ENCODE assay signal across 3 fruit fly cellular contexts in the genomic region with DNA sequence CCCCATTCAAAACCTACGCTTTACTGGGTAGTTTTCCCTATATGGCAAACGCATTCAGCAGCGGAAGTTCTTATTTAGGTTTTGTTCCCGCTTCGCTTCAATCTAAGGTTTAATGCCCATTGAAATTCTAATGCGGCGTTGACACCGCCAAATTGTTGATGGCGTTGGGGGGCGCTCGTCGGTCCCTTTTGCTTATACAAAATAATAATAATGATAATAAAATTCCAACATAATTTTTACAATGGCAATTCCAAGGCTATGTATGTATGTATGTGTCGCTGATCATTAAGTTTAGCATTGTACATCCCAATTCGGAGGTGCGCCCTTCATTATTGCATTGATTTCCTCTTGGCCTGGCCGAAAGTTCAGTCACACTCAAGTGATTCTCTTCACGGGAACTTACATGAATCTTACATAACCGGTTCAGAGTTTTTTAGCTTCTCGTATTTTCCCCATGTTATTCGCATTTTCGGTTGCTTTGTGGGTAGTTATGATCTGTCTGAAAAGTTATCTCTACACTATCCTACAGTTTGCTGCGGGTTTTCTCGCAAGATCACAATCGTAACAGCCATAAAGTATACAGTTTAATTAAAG.
A peak's percentile ranks its signal among the peaks of the same experiment; 100 is the strongest.
TF ChIP-seq lines count a peak whose summit lies in the region.

No protein-coding gene starts in this region.

- no peak for TF ChIP-seq CTCF in whole organism, embryonic (GFP tag; optimal IDR thresholded peaks at IDR 0.05; lab: Kevin White, UChicago)

TF ChIP-seq in whole organism, embryonic, 481 proteins besides CTCF, POLR2A, EP300 and RAD21 (continues in another document):
- no peak for TF ChIP-seq jumu (GFP tag; optimal IDR thresholded peaks at IDR 0.05; lab: Kevin White, UChicago)
- TF ChIP-seq CG17359 (tag; optimal IDR thresholded peaks at IDR 0.05; lab: Kevin White, UChicago), result no peak
- peak in 1 of 2 experiments; percentile 56 for TF ChIP-seq Pdp1 (GFP tag; optimal IDR thresholded peaks at IDR 0.05; lab: Kevin White, UChicago)
- no peak for TF ChIP-seq cg (GFP tag; optimal IDR thresholded peaks at IDR 0.05; lab: Kevin White, UChicago)
- TF ChIP-seq CG32767 (GFP tag; IDR thresholded peaks at IDR 0.05; lab: Robert Waterston, UW), result no peak
- 0 out of 4 replicates have a peak, but pooled peaks have one; percentile 74 for TF ChIP-seq chinmo (GFP tag; IDR thresholded peaks at IDR 0.05; lab: Robert Waterston, UW; ENCODE audit: partially characterized antibody)
- TF ChIP-seq CG10979 (tag; optimal IDR thresholded peaks at IDR 0.05; lab: Kevin White, UChicago), result no peak
- TF ChIP-seq bigmax (GFP tag; optimal IDR thresholded peaks at IDR 0.05; lab: Kevin White, UChicago), result no peak
- TF ChIP-seq CG17568 (GFP tag; optimal IDR thresholded peaks at IDR 0.05; lab: Kevin White, UChicago), result no peak
- TF ChIP-seq Nf-YC (tag; optimal IDR thresholded peaks at IDR 0.05; lab: Kevin White, UChicago), result no peak
- no peak for TF ChIP-seq sob (GFP tag; IDR thresholded peaks at IDR 0.05; lab: Robert Waterston, UW)
- no peak for TF ChIP-seq wdn (GFP tag; IDR thresholded peaks at IDR 0.05; lab: Robert Waterston, UW)
- no peak for TF ChIP-seq CG8924 (tag; optimal IDR thresholded peaks at IDR 0.05; lab: Kevin White, UChicago)
- no peak for TF ChIP-seq Antp (GFP tag; optimal IDR thresholded peaks at IDR 0.05; lab: Kevin White, UChicago)
- no peak for TF ChIP-seq Dbx (GFP tag; IDR thresholded peaks at IDR 0.05; lab: Robert Waterston, UW)
- TF ChIP-seq CG12155 (GFP tag; optimal IDR thresholded peaks at IDR 0.05; lab: Kevin White, UChicago), result no peak
- no peak for TF ChIP-seq CG8290 (GFP tag; optimal IDR thresholded peaks at IDR 0.05; lab: Kevin White, UChicago)
- no peak for TF ChIP-seq CG8290 (tag; optimal IDR thresholded peaks at IDR 0.05; lab: Kevin White, UChicago)
- TF ChIP-seq CG13894 (tag; optimal IDR thresholded peaks at IDR 0.05; lab: Kevin White, UChicago), result peak; percentile 70
- no peak for TF ChIP-seq Hr78 (GFP tag; optimal IDR thresholded peaks at IDR 0.05; lab: Kevin White, UChicago)
- no peak for TF ChIP-seq unpg (GFP tag; optimal IDR thresholded peaks at IDR 0.05; lab: Kevin White, UChicago)
- TF ChIP-seq fu2 (GFP tag; optimal IDR thresholded peaks at IDR 0.05; lab: Kevin White, UChicago), result no peak
- TF ChIP-seq Max (GFP tag; optimal IDR thresholded peaks at IDR 0.05; lab: Kevin White, UChicago), result no peak
- TF ChIP-seq sd (tag; optimal IDR thresholded peaks at IDR 0.05; lab: Kevin White, UChicago), result peak; percentile 61
- TF ChIP-seq CG7987 (GFP tag; optimal IDR thresholded peaks at IDR 0.05; lab: Kevin White, UChicago), result no peak
- peak; percentile 19 for TF ChIP-seq CG2678 (tag; optimal IDR thresholded peaks at IDR 0.05; lab: Kevin White, UChicago)
- no peak for TF ChIP-seq so (GFP tag; IDR thresholded peaks at IDR 0.05; lab: Robert Waterston, UW)
- TF ChIP-seq Poxn (GFP tag; IDR thresholded peaks at IDR 0.05; lab: Robert Waterston, UW), result no peak
- no peak for TF ChIP-seq CG7357 (GFP tag; IDR thresholded peaks at IDR 0.05; lab: Robert Waterston, UW)

TF ChIP-seq in whole organism, prepupa, 60 proteins besides CTCF, POLR2A, EP300 and RAD21:
- TF ChIP-seq Blimp-1 (GFP tag; optimal IDR thresholded peaks at IDR 0.05; lab: Kevin White, UChicago) (no peak), Smox (GFP tag; optimal IDR thresholded peaks at IDR 0.05; lab: Kevin White, UChicago) (no peak), dac (GFP tag; optimal IDR thresholded peaks at IDR 0.05; lab: Kevin White, UChicago) (no peak), eg (GFP tag; IDR thresholded peaks at IDR 0.05; lab: Robert Waterston, UW) (no peak), CG1621 (tag; optimal IDR thresholded peaks at IDR 0.05; lab: Kevin White, UChicago) (no peak), net (GFP tag; optimal IDR thresholded peaks at IDR 0.05; lab: Kevin White, UChicago) (peak; percentile 10)

TF ChIP-seq in whole organism, pupa, 21 proteins besides CTCF, POLR2A, EP300 and RAD21:
- TF ChIP-seq EcR (GFP tag; optimal IDR thresholded peaks at IDR 0.05; lab: Kevin White, UChicago), result peak; percentile 55
- no peak for TF ChIP-seq fd96Ca (GFP tag; IDR thresholded peaks at IDR 0.05; lab: Robert Waterston, UW)
- no peak for TF ChIP-seq Pif1B (GFP tag; optimal IDR thresholded peaks at IDR 0.05; lab: Kevin White, UChicago)
